Fruit fly (Drosophila melanogaster) whole organism, prepupa: ENCODE results near the gene RhoGAP68F.

Experiments
- CG11294 ChIP-seq: fragments of 200-800 bp; sonication (Bioruptor generic); IDR thresholded peaks from 2 replicates; pipeline ENCODE4 v1.3.6; 2022; ENCODE audit warnings: missing biosample characterization, missing genetic modification characterization
- OdsH ChIP-seq: fragments of 200-800 bp; sonication (Bioruptor generic); optimal IDR thresholded peaks from 3 replicates; lab custom pipeline; 2016; ENCODE audit warnings: missing biosample characterization, missing genetic modification characterization

dm6 chr3L:12177301-12177700 is 38.6 kb downstream of the RhoGAP68F start, which contains the start of gene CAH2:
- no peak for TF ChIP-seq CG11294 (GFP tag; lab: Robert Waterston, UW)
- TF ChIP-seq OdsH (GFP tag; lab: Kevin White, UChicago), result no peak
